Worm (Caenorhabditis elegans): Measurements from ENCODE around the gene F55F3.4.

The F55F3.4 gene

ce11 chrX:13782074-13782462 lies 3.3 kb upstream of the F55F3.4 start:
- TF ChIP-seq F13H6.1 (tag; optimal IDR thresholded peaks at IDR 0.05), result no peak
- TF ChIP-seq ceh-30 (tag; optimal IDR thresholded peaks at IDR 0.05), result no peak
- no peak for TF ChIP-seq ceh-24 (tag; optimal IDR thresholded peaks at IDR 0.05)
- TF ChIP-seq sox-2 (GFP tag; IDR thresholded peaks at IDR 0.05), result no peak
- TF ChIP-seq ceh-34 (tag; optimal IDR thresholded peaks at IDR 0.05), result no peak
- no peak for TF ChIP-seq lin-11 (tag; optimal IDR thresholded peaks at IDR 0.05)
- TF ChIP-seq ceh-9 (tag; optimal IDR thresholded peaks at IDR 0.05), result no peak
- TF ChIP-seq syd-9 (tag; optimal IDR thresholded peaks at IDR 0.05), result no peak

ce11 chrX:13790532-13790931 lies 5.2 kb downstream of the F55F3.4 start, which contains the start of gene ZK1086.3:
Gene ZK1086.3, plus strand, starts transcription at chrX:13790832.
- TF ChIP-seq gmeb-2 (tag; optimal IDR thresholded peaks at IDR 0.05) (no peak), ceh-48 (tag; optimal IDR thresholded peaks at IDR 0.05) (no peak), ceh-6 (GFP tag; optimal IDR thresholded peaks at IDR 0.05) (no peak), sdc-2 (tag; optimal IDR thresholded peaks at IDR 0.05) (no peak), tbx-7 (tag; optimal IDR thresholded peaks at IDR 0.05) (no peak), hlh-6 (tag; optimal IDR thresholded peaks at IDR 0.05) (no peak), F13H6.1 (tag; optimal IDR thresholded peaks at IDR 0.05) (no peak), hlh-30 (tag; optimal IDR thresholded peaks at IDR 0.05; ENCODE audit: insufficient read depth) (no peak)

- TF ChIP-seq pax-1 (tag; optimal IDR thresholded peaks at IDR 0.05), result no peak
- no peak for TF ChIP-seq sox-4 (tag; optimal IDR thresholded peaks at IDR 0.05)
- TF ChIP-seq hlh-8 (tag; optimal IDR thresholded peaks at IDR 0.05), result no peak
- TF ChIP-seq madf-2 (tag; optimal IDR thresholded peaks at IDR 0.05), result no peak
- no peak for TF ChIP-seq hlh-13 (GFP tag; optimal IDR thresholded peaks at IDR 0.05)
- no peak for TF ChIP-seq unc-42 (tag; optimal IDR thresholded peaks at IDR 0.05)
- no peak for TF ChIP-seq eyg-1 (tag; optimal IDR thresholded peaks at IDR 0.05)
- TF ChIP-seq fkh-6 (tag; optimal IDR thresholded peaks at IDR 0.05), result no peak
- no peak for TF ChIP-seq F13H6.1 (tag; optimal IDR thresholded peaks at IDR 0.05)
- TF ChIP-seq syd-9 (tag; optimal IDR thresholded peaks at IDR 0.05), result no peak
- TF ChIP-seq ceh-45 (GFP tag; IDR thresholded peaks at IDR 0.05), result no peak
These were observed 8.2 kb downstream of the F55F3.4 start, which contains the start of gene ZK1086.2 for ce11 chrX:13793525-13793924. Gene ZK1086.2, minus strand, starts transcription at chrX:13793625.

ce11 chrX:13803246-13803645 lies 17.9 kb downstream of the F55F3.4 start:
- TF ChIP-seq che-1 (tag; optimal IDR thresholded peaks at IDR 0.05) (no peak), nhr-11 (tag; optimal IDR thresholded peaks at IDR 0.05) (no peak), ama-1 (optimal IDR thresholded peaks at IDR 0.05) (no peak), ceh-48 (tag; optimal IDR thresholded peaks at IDR 0.05) (no peak)

ce11 chrX:13809773-13810172 lies 24.4 kb downstream of the F55F3.4 start, which contains the start of gene obr-3:
Gene obr-3, minus strand, starts transcription at chrX:13809873.
- TF ChIP-seq hlh-30 (tag; optimal IDR thresholded peaks at IDR 0.05; ENCODE audit: insufficient read depth) (no peak), elt-4 (tag; optimal IDR thresholded peaks at IDR 0.05) (no peak), hlh-15 (tag; optimal IDR thresholded peaks at IDR 0.05) (no peak), ahr-1 (tag; optimal IDR thresholded peaks at IDR 0.05) (no peak)

- TF ChIP-seq fkh-6 (tag; optimal IDR thresholded peaks at IDR 0.05), result no peak
These were observed 25.8 kb downstream of the F55F3.4 start for ce11 chrX:13811156-13811555.

- TF ChIP-seq dmd-4 (tag; optimal IDR thresholded peaks at IDR 0.05; ENCODE audit: borderline replicate concordance) (no peak), fkh-10 (GFP tag; optimal IDR thresholded peaks at IDR 0.05) (no peak), nhr-232 (tag; optimal IDR thresholded peaks at IDR 0.05) (no peak), nfya-1 (tag; optimal IDR thresholded peaks at IDR 0.05) (no peak), ceh-22 (tag; optimal IDR thresholded peaks at IDR 0.05) (no peak), hlh-8 (tag; optimal IDR thresholded peaks at IDR 0.05) (no peak), ttx-3 (tag; optimal IDR thresholded peaks at IDR 0.05) (no peak), elt-4 (tag; optimal IDR thresholded peaks at IDR 0.05) (no peak), hlh-15 (tag; optimal IDR thresholded peaks at IDR 0.05) (no peak), ceh-31 (tag; optimal IDR thresholded peaks at IDR 0.05) (no peak), ahr-1 (tag; optimal IDR thresholded peaks at IDR 0.05) (no peak), sox-2 (GFP tag; IDR thresholded peaks at IDR 0.05) (no peak), Y22D7AL.16 (tag; optimal IDR thresholded peaks at IDR 0.05) (no peak), C08G9.2 (tag; optimal IDR thresholded peaks at IDR 0.05) (no peak), zip-5 (tag; optimal IDR thresholded peaks at IDR 0.05) (no peak)
These were observed 26.6 kb downstream of the F55F3.4 start for ce11 chrX:13811929-13812328.
